Worm (Caenorhabditis elegans) whole organism, late embryonic: Measurements from ENCODE around the gene C06G3.3.
A peak's percentile ranks its signal among the peaks of the same experiment; 100 is the strongest.

Experiments used
- C08G9.2 ChIP-seq: sonication (generic microtip); optimal IDR thresholded peaks from 2 replicates; lab custom pipeline; 2016; ENCODE audit warnings: mild to moderate bottlenecking, missing genetic modification characterization, moderate library complexity, missing compliant biosample characterization
- C38D4.7 ChIP-seq: fragments of 200-800 bp; sonication (Bioruptor generic); optimal IDR thresholded peaks from 2 replicates; lab custom pipeline; 2018; ENCODE audit warnings: mild to moderate bottlenecking, missing genetic modification characterization, moderate library complexity, missing compliant biosample characterization
- F13H6.1 ChIP-seq: sonication (generic microtip); optimal IDR thresholded peaks from 2 replicates; lab custom pipeline; 2016; ENCODE audit warnings: missing genetic modification characterization, missing compliant biosample characterization
- K02D7.2 ChIP-seq: sonication (generic microtip); optimal IDR thresholded peaks from 2 replicates; lab custom pipeline; 2017; ENCODE audit warnings: mild to moderate bottlenecking, missing genetic modification characterization, missing compliant biosample characterization
- ama-1 ChIP-seq: fragments of 150-350 bp; optimal IDR thresholded peaks from 2 replicates; lab custom pipeline; 2014
- fax-1 ChIP-seq: sonication (generic microtip); optimal IDR thresholded peaks from 2 replicates; lab custom pipeline; 2016; ENCODE audit warnings: missing genotype, missing genetic modification characterization, missing compliant biosample characterization
- fkh-10 ChIP-seq: fragments of 150-350 bp; optimal IDR thresholded peaks from 2 replicates; lab custom pipeline; 2014; ENCODE audit warnings: missing biosample characterization, missing genetic modification reagents, missing genetic modification characterization
- lin-11 ChIP-seq: fragments of 200-800 bp; sonication (Bioruptor generic); optimal IDR thresholded peaks from 2 replicates; lab custom pipeline; 2018; ENCODE audit warnings: mild to moderate bottlenecking, missing genetic modification characterization, missing compliant biosample characterization
- madf-2 ChIP-seq: sonication (generic microtip); optimal IDR thresholded peaks from 2 replicates; lab custom pipeline; 2017; ENCODE audit warnings: missing genetic modification characterization, missing compliant biosample characterization
- nfya-1 ChIP-seq: sonication (generic microtip); optimal IDR thresholded peaks from 2 replicates; lab custom pipeline; 2017; ENCODE audit warnings: missing genetic modification characterization, mild to moderate bottlenecking, missing compliant biosample characterization, antibody characterized with exemption, moderate library complexity
- nhr-11 ChIP-seq: fragments of 150-350 bp; optimal IDR thresholded peaks from 2 replicates; lab custom pipeline; 2014; ENCODE audit warnings: missing biosample characterization, missing genetic modification characterization
- pag-3 ChIP-seq: sonication (generic microtip); optimal IDR thresholded peaks from 2 replicates; lab custom pipeline; 2016; ENCODE audit warnings: missing compliant biosample characterization, missing genetic modification characterization, borderline replicate concordance
- ref-2 ChIP-seq: sonication (generic microtip); optimal IDR thresholded peaks from 2 replicates; lab custom pipeline; 2016; ENCODE audit warnings: missing genetic modification characterization, missing compliant biosample characterization
- rnt-1 ChIP-seq: sonication (generic microtip); optimal IDR thresholded peaks from 2 replicates; lab custom pipeline; 2016; ENCODE audit warnings: missing genetic modification characterization, missing compliant biosample characterization

- TF ChIP-seq fax-1 (tag; lab: Kevin White, UChicago) (no peak), K02D7.2 (tag; lab: Kevin White, UChicago) (no peak), ama-1 (lab: Kevin White, UChicago) (peak; percentile 44), madf-2 (tag; lab: Kevin White, UChicago) (no peak), C08G9.2 (tag; lab: Kevin White, UChicago) (no peak), lin-11 (no peak), pag-3 (tag; lab: Kevin White, UChicago) (no peak), C38D4.7 (GFP tag; lab: Kevin White, UChicago) (no peak), F13H6.1 (tag; lab: Kevin White, UChicago) (no peak), nfya-1 (tag; lab: Kevin White, UChicago) (no peak), ref-2 (tag; lab: Kevin White, UChicago) (no peak), fkh-10 (GFP tag; lab: Kevin White, UChicago) (no peak), rnt-1 (tag; lab: Kevin White, UChicago) (no peak), nhr-11 (tag; lab: Kevin White, UChicago) (no peak)
Observed at ce11 chrIV:7083382-7083784, 47.5 kb downstream of the C06G3.3 start, which contains the start of gene Y43B11AR.3.
